Worm (Caenorhabditis elegans): ENCODE measurements around the gene plc-1.

The plc-1 gene

ce11 chrX:10838550-10838949 is at the start of gene plc-1:
plc-1 (minus strand) TSS chrX:10838650.
- no peak for TF ChIP-seq dao-5 (tag; optimal IDR thresholded peaks at IDR 0.05)
- TF ChIP-seq W03F9.2 (tag; optimal IDR thresholded peaks at IDR 0.05): no peak
- no peak for TF ChIP-seq him-1 (tag; optimal IDR thresholded peaks at IDR 0.05)

- TF ChIP-seq him-1 (tag; optimal IDR thresholded peaks at IDR 0.05) (no peak), dao-5 (tag; optimal IDR thresholded peaks at IDR 0.05) (no peak), W03F9.2 (tag; optimal IDR thresholded peaks at IDR 0.05) (no peak)
Measured at ce11 chrX:10888201-10888600, 49.8 kb upstream of the plc-1 start, which contains the start of gene F47B10.6. F47B10.6 (plus strand) TSS chrX:10888501.

- TF ChIP-seq him-1 (tag; optimal IDR thresholded peaks at IDR 0.05): no peak
- TF ChIP-seq dao-5 (tag; optimal IDR thresholded peaks at IDR 0.05): no peak
- no peak for TF ChIP-seq W03F9.2 (tag; optimal IDR thresholded peaks at IDR 0.05)
Measured at ce11 chrX:10885872-10886271, 47.4 kb upstream of the plc-1 start, which contains the start of gene T21E8.5. T21E8.5 (plus strand) TSS chrX:10886172.

ce11 chrX:10883203-10883602 is 44.8 kb upstream of the plc-1 start, which contains the start of gene T21E8.7:
T21E8.7 (plus strand) TSS chrX:10883503.
- no peak for TF ChIP-seq dao-5 (tag; optimal IDR thresholded peaks at IDR 0.05)
- TF ChIP-seq him-1 (tag; optimal IDR thresholded peaks at IDR 0.05): no peak
- TF ChIP-seq W03F9.2 (tag; optimal IDR thresholded peaks at IDR 0.05): no peak

- no peak for TF ChIP-seq W03F9.2 (tag; optimal IDR thresholded peaks at IDR 0.05)
- no peak for TF ChIP-seq dao-5 (tag; optimal IDR thresholded peaks at IDR 0.05)
- TF ChIP-seq him-1 (tag; optimal IDR thresholded peaks at IDR 0.05): no peak
Measured at ce11 chrX:10881984-10882383, 43.5 kb upstream of the plc-1 start, which contains the start of gene T21E8.6. T21E8.6 (plus strand) TSS chrX:10882284.

- TF ChIP-seq him-1 (tag; optimal IDR thresholded peaks at IDR 0.05): no peak
- no peak for TF ChIP-seq W03F9.2 (tag; optimal IDR thresholded peaks at IDR 0.05)
- no peak for TF ChIP-seq dao-5 (tag; optimal IDR thresholded peaks at IDR 0.05)
Measured at ce11 chrX:10880509-10880908, 42.1 kb upstream of the plc-1 start, which contains the start of gene T21E8.4. T21E8.4 (plus strand) TSS chrX:10880809.

ce11 chrX:10877138-10877743 is 38.8 kb upstream of the plc-1 start, which contains the start of gene pgp-6:
pgp-6 (minus strand) TSS chrX:10877425.
- no peak for TF ChIP-seq W03F9.2 (tag; optimal IDR thresholded peaks at IDR 0.05)
- no peak for TF ChIP-seq him-1 (tag; optimal IDR thresholded peaks at IDR 0.05)
- no peak for TF ChIP-seq dao-5 (tag; optimal IDR thresholded peaks at IDR 0.05)

ce11 chrX:10870137-10870536 is 31.7 kb upstream of the plc-1 start, which contains the start of gene pgp-7:
pgp-7 (minus strand) TSS chrX:10870237.
- no peak for TF ChIP-seq W03F9.2 (tag; optimal IDR thresholded peaks at IDR 0.05)
- TF ChIP-seq dao-5 (tag; optimal IDR thresholded peaks at IDR 0.05): no peak

- no peak for TF ChIP-seq him-1 (tag; optimal IDR thresholded peaks at IDR 0.05)
- no peak for TF ChIP-seq W03F9.2 (tag; optimal IDR thresholded peaks at IDR 0.05)
- no peak for TF ChIP-seq dao-5 (tag; optimal IDR thresholded peaks at IDR 0.05)
Measured at ce11 chrX:10864322-10864721, 25.9 kb upstream of the plc-1 start, which contains the start of gene pgp-8. pgp-8 (minus strand) TSS chrX:10864422.

ce11 chrX:10862582-10862981 is 24.1 kb upstream of the plc-1 start:
- TF ChIP-seq him-1 (tag; optimal IDR thresholded peaks at IDR 0.05): no peak
- TF ChIP-seq dao-5 (tag; optimal IDR thresholded peaks at IDR 0.05): no peak
- TF ChIP-seq W03F9.2 (tag; optimal IDR thresholded peaks at IDR 0.05): no peak

ce11 chrX:10861673-10862072 is 23.2 kb upstream of the plc-1 start:
- TF ChIP-seq dao-5 (tag; optimal IDR thresholded peaks at IDR 0.05): no peak
- no peak for TF ChIP-seq him-1 (tag; optimal IDR thresholded peaks at IDR 0.05)
- TF ChIP-seq W03F9.2 (tag; optimal IDR thresholded peaks at IDR 0.05): no peak

ce11 chrX:10859622-10860021 is 21.2 kb upstream of the plc-1 start:
- no peak for TF ChIP-seq dao-5 (tag; optimal IDR thresholded peaks at IDR 0.05)
- TF ChIP-seq him-1 (tag; optimal IDR thresholded peaks at IDR 0.05): no peak
- TF ChIP-seq W03F9.2 (tag; optimal IDR thresholded peaks at IDR 0.05): no peak

ce11 chrX:10859211-10859610 is 20.8 kb upstream of the plc-1 start, which contains the start of gene pgp-5:
pgp-5 (minus strand) TSS chrX:10859297.
- TF ChIP-seq dao-5 (tag; optimal IDR thresholded peaks at IDR 0.05) (no peak), W03F9.2 (tag; optimal IDR thresholded peaks at IDR 0.05) (no peak), him-1 (tag; optimal IDR thresholded peaks at IDR 0.05) (no peak)

ce11 chrX:10853271-10853670 is 14.8 kb upstream of the plc-1 start:
- TF ChIP-seq W03F9.2 (tag; optimal IDR thresholded peaks at IDR 0.05) (no peak), him-1 (tag; optimal IDR thresholded peaks at IDR 0.05) (no peak), dao-5 (tag; optimal IDR thresholded peaks at IDR 0.05) (no peak)

- TF ChIP-seq W03F9.2 (tag; optimal IDR thresholded peaks at IDR 0.05) (no peak), him-1 (tag; optimal IDR thresholded peaks at IDR 0.05) (no peak), dao-5 (tag; optimal IDR thresholded peaks at IDR 0.05) (no peak)
Measured at ce11 chrX:10851735-10852134, 13.3 kb upstream of the plc-1 start.
